Fruit fly (Drosophila melanogaster) whole organism, embryonic: Measurements from ENCODE around the gene Usp30.
A peak's percentile ranks its signal among the peaks of the same experiment; 100 is the strongest.

Experiments used
- CG10274 ChIP-seq: fragments of 200-800 bp; sonication (Bioruptor generic); optimal IDR thresholded peaks from 3 replicates; lab custom pipeline; 2017; ENCODE audit warnings: missing biosample characterization, mild to moderate bottlenecking, missing genetic modification characterization
- CG10321 ChIP-seq: fragments of 200-800 bp; sonication (Bioruptor generic); IDR thresholded peaks from 2 replicates; pipeline ENCODE4 v1.3.6; 2022; ENCODE audit warnings: missing biosample characterization, missing genetic modification characterization
- CG10366 ChIP-seq: fragments of 200-800 bp; sonication (Bioruptor generic); IDR thresholded peaks from 2 replicates; pipeline ENCODE4 v1.3.6; 2022; ENCODE audit warnings: missing biosample characterization, missing genetic modification characterization
- CG10462 ChIP-seq: fragments of 200-800 bp; sonication (Bioruptor generic); optimal IDR thresholded peaks from 2 replicates; lab custom pipeline; 2016; ENCODE audit warnings: missing biosample characterization, missing genetic modification characterization
- CG10979 ChIP-seq: fragments of 200-800 bp; sonication (Bioruptor generic); optimal IDR thresholded peaks from 2 replicates; lab custom pipeline; 2018; ENCODE audit warnings: missing biosample characterization, mild to moderate bottlenecking, missing genetic modification characterization, moderate library complexity
- CG11247 ChIP-seq: fragments of 200-800 bp; sonication (Bioruptor generic); IDR thresholded peaks from 2 replicates; pipeline ENCODE4 v1.3.6; 2022; ENCODE audit warnings: missing biosample characterization, missing genetic modification characterization
- CG11456 ChIP-seq: fragments of 200-800 bp; sonication (Bioruptor generic); IDR thresholded peaks from 3 replicates; pipeline ENCODE4 v1.3.6; 2022; ENCODE audit warnings: missing biosample characterization, missing genetic modification characterization
- CG13775 ChIP-seq: fragments of 200-800 bp; sonication (Bioruptor generic); optimal IDR thresholded peaks from 3 replicates; lab custom pipeline; 2017; ENCODE audit warnings: missing biosample characterization, mild to moderate bottlenecking, missing genetic modification characterization
- CG14710 ChIP-seq: fragments of 200-800 bp; sonication (Bioruptor generic); optimal IDR thresholded peaks from 3 replicates; lab custom pipeline; 2019; ENCODE audit warnings: missing biosample characterization, mild to moderate bottlenecking, missing genetic modification characterization, moderate library complexity
- CG15696 ChIP-seq: fragments of 200-800 bp; sonication (Bioruptor generic); optimal IDR thresholded peaks from 2 replicates; lab custom pipeline; 2019; ENCODE audit warnings: missing biosample characterization, mild to moderate bottlenecking, missing genetic modification characterization, moderate library complexity
- CG17385 ChIP-seq: fragments of 200-800 bp; sonication (Bioruptor generic); optimal IDR thresholded peaks from 3 replicates; lab custom pipeline; 2018; ENCODE audit warnings: missing biosample characterization, mild to moderate bottlenecking, missing genetic modification characterization
- CG34376 ChIP-seq: fragments of 200-800 bp; sonication (Bioruptor generic); optimal IDR thresholded peaks from 2 replicates; lab custom pipeline; 2018; ENCODE audit warnings: missing biosample characterization, mild to moderate bottlenecking, missing genetic modification characterization
- CG34422 ChIP-seq: fragments of 200-800 bp; sonication (Bioruptor generic); IDR thresholded peaks from 3 replicates; pipeline ENCODE4 v1.3.6; 2022; ENCODE audit warnings: missing biosample characterization, missing genetic modification characterization
- CG3726 ChIP-seq: fragments of 200-800 bp; sonication (Bioruptor generic); IDR thresholded peaks from 3 replicates; pipeline ENCODE4, ENCODE4 v1.3.6; 2022; ENCODE audit warnings: missing biosample characterization, missing genetic modification characterization
- CG4328 ChIP-seq: fragments of 200-800 bp; sonication (Bioruptor generic); optimal IDR thresholded peaks from 3 replicates; lab custom pipeline; 2017; ENCODE audit warnings: missing biosample characterization, missing genetic modification reagents, missing genetic modification characterization
- CG6254 ChIP-seq: fragments of 200-800 bp; sonication (Bioruptor generic); optimal IDR thresholded peaks from 3 replicates; lab custom pipeline; 2017; ENCODE audit warnings: mild to moderate bottlenecking, missing biosample characterization, missing genetic modification reagents, missing genetic modification characterization
- CG6813 ChIP-seq: fragments of 200-800 bp; sonication (Bioruptor generic); optimal IDR thresholded peaks from 2 replicates; lab custom pipeline; 2017; ENCODE audit warnings: missing biosample characterization, missing genetic modification characterization, mild to moderate bottlenecking, moderate library complexity, missing genetic modification reagents
- CG7271 ChIP-seq: fragments of 200-800 bp; sonication (Bioruptor generic); optimal IDR thresholded peaks from 2 replicates; lab custom pipeline; 2018; ENCODE audit warnings: missing biosample characterization, mild to moderate bottlenecking, missing genetic modification characterization, moderate library complexity
- CG8924 ChIP-seq: fragments of 200-800 bp; optimal IDR thresholded peaks from 3 replicates; lab custom pipeline; 2019; ENCODE audit warnings: missing biosample characterization, mild to moderate bottlenecking, missing genetic modification characterization, moderate library complexity
- CG9876 ChIP-seq: fragments of 200-800 bp; sonication (Bioruptor generic); optimal IDR thresholded peaks from 2 replicates; lab custom pipeline; 2016; ENCODE audit warnings: missing biosample characterization, missing genetic modification characterization
- CHES-1-like ChIP-seq: fragments of 200-800 bp; sonication (Bioruptor generic); optimal IDR thresholded peaks from 2 replicates; lab custom pipeline; 2016; ENCODE audit warnings: missing biosample characterization, missing genetic modification characterization
- Chrac-16 ChIP-seq: fragments of 200-800 bp; sonication (Bioruptor generic); optimal IDR thresholded peaks from 3 replicates; lab custom pipeline; 2016; ENCODE audit warnings: missing biosample characterization, missing genetic modification characterization
- D19A ChIP-seq: fragments of 200-800 bp; optimal IDR thresholded peaks from 3 replicates; lab custom pipeline; 2019; ENCODE audit warnings: missing biosample characterization, mild to moderate bottlenecking, missing genetic modification characterization, moderate library complexity
- ERR ChIP-seq: fragments of 200-800 bp; sonication (Bioruptor generic); optimal IDR thresholded peaks from 2 replicates; lab custom pipeline; 2016; ENCODE audit warnings: missing biosample characterization, missing genetic modification characterization
- H2.0 ChIP-seq: fragments of 200-800 bp; sonication (Bioruptor generic); IDR thresholded peaks from 2 replicates; pipeline ENCODE4 v1.3.6; 2022; ENCODE audit warnings: missing biosample characterization, missing genetic modification characterization
- Hr39 ChIP-seq: fragments of >200 bp; optimal IDR thresholded peaks from 2 replicates; lab custom pipeline; 2017
- Hr51 ChIP-seq, 2 experiments: fragments of 200-800 bp; sonication (Bioruptor generic); optimal IDR thresholded peaks; 2 replicates in 1 of 2; 3 replicates in 1 of 2; lab custom pipeline; 2016 to 2018; ENCODE audit warnings: missing biosample characterization in 2 of 2, missing genetic modification characterization in 2 of 2, mild to moderate bottlenecking in 1 of 2, moderate library complexity in 1 of 2
- NFAT ChIP-seq: fragments of 200-800 bp; sonication (Bioruptor generic); IDR thresholded peaks from 2 replicates; pipeline ENCODE4 v1.3.6; 2022; ENCODE audit warnings: missing biosample characterization, missing genetic modification characterization
- NfI ChIP-seq: fragments of 200-800 bp; sonication (Bioruptor generic); optimal IDR thresholded peaks from 3 replicates; lab custom pipeline; 2018; ENCODE audit warnings: missing biosample characterization, mild to moderate bottlenecking, missing genetic modification characterization, moderate library complexity
- Opbp ChIP-seq: fragments of 200-800 bp; sonication (Bioruptor generic); IDR thresholded peaks from 3 replicates; pipeline ENCODE4 v1.3.6; 2022; ENCODE audit warnings: missing biosample characterization, missing genetic modification characterization; ENCODE audit not compliant: partially characterized antibody
- Ptx1 ChIP-seq: fragments of 200-800 bp; sonication (Bioruptor generic); IDR thresholded peaks from 2 replicates; pipeline ENCODE4 v1.3.6; 2022; ENCODE audit warnings: missing biosample characterization, missing genetic modification characterization
- Six4 ChIP-seq: fragments of 200-800 bp; sonication (Bioruptor generic); optimal IDR thresholded peaks from 2 replicates; lab custom pipeline; 2016; ENCODE audit warnings: missing biosample characterization, missing genetic modification characterization
- Vsx1 ChIP-seq: fragments of 200-800 bp; sonication (Bioruptor generic); optimal IDR thresholded peaks from 2 replicates; lab custom pipeline; 2017; ENCODE audit warnings: missing biosample characterization, mild to moderate bottlenecking, missing genetic modification characterization, missing genetic modification reagents
- YL-1 ChIP-seq: fragments of 200-800 bp; sonication (Bioruptor generic); optimal IDR thresholded peaks from 3 replicates; lab custom pipeline; 2017; ENCODE audit warnings: missing biosample characterization, mild to moderate bottlenecking, missing genetic modification characterization
- ab ChIP-seq: fragments of 200-800 bp; sonication (Bioruptor generic); optimal IDR thresholded peaks from 2 replicates; lab custom pipeline; 2016; ENCODE audit warnings: missing biosample characterization, missing genetic modification characterization
- abd-A ChIP-seq: fragments of 200-800 bp; sonication (Bioruptor generic); optimal IDR thresholded peaks from 3 replicates; lab custom pipeline; 2019; ENCODE audit warnings: missing biosample characterization, mild to moderate bottlenecking, missing genetic modification characterization, moderate library complexity
- chn ChIP-seq: fragments of 200-800 bp; sonication (Bioruptor generic); optimal IDR thresholded peaks from 2 replicates; lab custom pipeline; 2016; ENCODE audit warnings: missing biosample characterization, missing genetic modification characterization
- dm ChIP-seq: fragments of 200-800 bp; sonication (Bioruptor generic); optimal IDR thresholded peaks from 3 replicates; lab custom pipeline; 2016; ENCODE audit warnings: missing biosample characterization, missing genetic modification characterization
- esg ChIP-seq: fragments of 200-800 bp; sonication (Bioruptor generic); conservative IDR thresholded peaks from 2 replicates; pipeline ENCODE4 v1.3.6; 2022; ENCODE audit warnings: missing biosample characterization, missing genetic modification characterization
- fu2 ChIP-seq: fragments of 200-800 bp; sonication (Bioruptor generic); optimal IDR thresholded peaks from 2 replicates; lab custom pipeline; 2016; ENCODE audit warnings: missing biosample characterization, missing genetic modification characterization
- gce ChIP-seq: fragments of 200-800 bp; sonication (Bioruptor generic); IDR thresholded peaks from 3 replicates; pipeline ENCODE4 v1.3.6; 2022; ENCODE audit warnings: missing biosample characterization, missing genetic modification characterization
- ind ChIP-seq: fragments of 200-800 bp; sonication (Bioruptor generic); optimal IDR thresholded peaks from 3 replicates; lab custom pipeline; 2016; ENCODE audit warnings: missing biosample characterization, missing genetic modification characterization
- kah ChIP-seq: fragments of 200-800 bp; sonication (Bioruptor generic); optimal IDR thresholded peaks from 2 replicates; lab custom pipeline; 2018; ENCODE audit warnings: missing biosample characterization, mild to moderate bottlenecking, missing genetic modification characterization
- ro ChIP-seq: fragments of 200-800 bp; sonication (Bioruptor generic); IDR thresholded peaks from 2 replicates; pipeline ENCODE4 v1.3.6; 2022; ENCODE audit warnings: missing biosample characterization, missing genetic modification characterization
- sc ChIP-seq, 3 experiments: fragments of >200 bp in 2 of 3; fragments of 200-800 bp in 1 of 3; sonication (Bioruptor generic) in 1 of 3; optimal IDR thresholded peaks; 2 replicates in 2 of 3; 3 replicates in 1 of 3; lab custom pipeline; 2017; ENCODE audit warnings: mild to moderate bottlenecking in 1 of 3, missing biosample characterization in 1 of 3, missing genetic modification characterization in 1 of 3, missing genetic modification reagents in 1 of 3
- sna ChIP-seq: fragments of 200-800 bp; sonication (Bioruptor generic); IDR thresholded peaks from 2 replicates; pipeline ENCODE4 v1.3.6; 2022; ENCODE audit warnings: missing biosample characterization, missing genetic modification characterization; ENCODE audit not compliant: partially characterized antibody
- sqz ChIP-seq: fragments of 200-800 bp; sonication (Bioruptor generic); optimal IDR thresholded peaks from 3 replicates; lab custom pipeline; 2018; ENCODE audit warnings: missing biosample characterization, mild to moderate bottlenecking, missing genetic modification characterization
- tio ChIP-seq: fragments of 200-800 bp; sonication (Bioruptor generic); optimal IDR thresholded peaks from 2 replicates; lab custom pipeline; 2017; ENCODE audit warnings: missing biosample characterization, missing genetic modification characterization, inconsistent platforms
- tll ChIP-seq, 2 experiments: fragments of 200-800 bp in 1 of 2; fragments of >200 bp in 1 of 2; sonication (Bioruptor generic) in 1 of 2; optimal IDR thresholded peaks; 2 replicates each; lab custom pipeline; 2017 to 2019; ENCODE audit warnings: missing biosample characterization in 2 of 2, missing genetic modification characterization in 2 of 2, mild to moderate bottlenecking in 1 of 2, moderate library complexity in 1 of 2
- trem ChIP-seq: fragments of 200-800 bp; optimal IDR thresholded peaks from 3 replicates; lab custom pipeline; 2019; ENCODE audit warnings: missing biosample characterization, mild to moderate bottlenecking, missing genetic modification characterization, moderate library complexity

The Usp30 gene

dm6 chrX:5901628-5902213 lies 22.1 kb upstream of the Usp30 start (continued):
- TF ChIP-seq NfI (GFP tag; lab: Kevin White, UChicago) (no peak), CG8924 (tag; lab: Kevin White, UChicago) (peak; percentile 24), Six4 (GFP tag; lab: Kevin White, UChicago) (no peak), NFAT (GFP tag; lab: Robert Waterston, UW) (peak; percentile 32; the same call in 1 of the 2 replicates), CG10321 (GFP tag; lab: Robert Waterston, UW) (peak; percentile 95), CG11247 (peak; percentile 38), CG10366 (GFP tag; lab: Robert Waterston, UW) (no peak), CG14710 (no peak), fu2 (no peak), CG34376 (peak; percentile 54), abd-A (tag; lab: Kevin White, UChicago) (peak; percentile 83), Opbp (GFP tag; lab: Robert Waterston, UW) (peak; percentile 40; the same call in 2 of the 3 replicates), esg (GFP tag; lab: Robert Waterston, UW) (no peak), ab (no peak), CG34422 (peak; percentile 71; the same call in 2 of the 3 replicates), CG10462 (GFP tag; lab: Kevin White, UChicago) (no peak), H2.0 (GFP tag; lab: Robert Waterston, UW) (no peak), CG3726 (no peak), CG6254 (peak; percentile 13), Vsx1 (GFP tag; lab: Kevin White, UChicago) (peak; percentile 29), CHES-1-like (no peak), tio (GFP tag; lab: Kevin White, UChicago) (no peak), CG13775 (GFP tag; lab: Kevin White, UChicago) (no peak), D19A (tag; lab: Kevin White, UChicago) (peak; percentile 17), CG15696 (tag; lab: Kevin White, UChicago) (no peak), CG6813 (GFP tag; lab: Kevin White, UChicago) (peak; percentile 45), ERR (GFP tag; lab: Kevin White, UChicago) (no peak), sqz (GFP tag; lab: Kevin White, UChicago) (peak; percentile 28), ind (GFP tag; lab: Kevin White, UChicago) (no peak), Chrac-16 (GFP tag; lab: Kevin White, UChicago) (no peak), sc (optimal IDR thresholded peaks at IDR 0.05; lab: Kevin White, UChicago) (no peak), sc (GFP tag; optimal IDR thresholded peaks at IDR 0.05; lab: Kevin White, UChicago) (no peak), Hr39 (no peak), CG7271 (no peak), CG9876 (peak; percentile 29), Ptx1 (no peak), sna (GFP tag; lab: Robert Waterston, UW) (no peak), CG4328 (GFP tag; lab: Kevin White, UChicago) (no peak), tll (GFP tag; optimal IDR thresholded peaks at IDR 0.05; lab: Kevin White, UChicago) (peak in 1 of 2 experiments; percentile 6), CG10274 (GFP tag; lab: Kevin White, UChicago) (no peak), Hr51 (GFP tag; optimal IDR thresholded peaks at IDR 0.05; lab: Kevin White, UChicago) (peak; percentile 3 to 38), kah (peak; percentile 24), trem (no peak), CG10979 (peak; percentile 22), dm (GFP tag; lab: Kevin White, UChicago) (no peak), CG17385 (GFP tag; lab: Kevin White, UChicago) (no peak), ro (GFP tag; lab: Robert Waterston, UW) (no peak), CG11456 (GFP tag; lab: Robert Waterston, UW) (peak; percentile 68; the same call in 1 of the 3 replicates), YL-1 (GFP tag; lab: Kevin White, UChicago) (peak; percentile 35), chn (GFP tag; lab: Kevin White, UChicago) (peak; percentile 34), gce (GFP tag; lab: Robert Waterston, UW) (no peak)
